Fruit fly (Drosophila melanogaster) whole organism, embryonic: Measurements from ENCODE around the gene CG13455.
A peak's percentile ranks its signal among the peaks of the same experiment; 100 is the strongest.

Source experiments
- Abd-B ChIP-seq: fragments of 200-800 bp; sonication (Bioruptor generic); optimal IDR thresholded peaks from 2 replicates; lab custom pipeline; 2018; ENCODE audit warnings: missing biosample characterization, mild to moderate bottlenecking, missing genetic modification characterization, moderate library complexity
- Blimp-1 ChIP-seq: fragments of 200-800 bp; sonication (Bioruptor generic); optimal IDR thresholded peaks from 3 replicates; lab custom pipeline; 2018; ENCODE audit warnings: missing biosample characterization, missing genetic modification characterization, mild to moderate bottlenecking, moderate library complexity, missing genetic modification reagents
- BtbVII ChIP-seq: fragments of 200-800 bp; sonication (Bioruptor generic); optimal IDR thresholded peaks from 3 replicates; lab custom pipeline; 2017; ENCODE audit warnings: missing biosample characterization, mild to moderate bottlenecking, missing genetic modification characterization
- CG10274 ChIP-seq: fragments of 200-800 bp; sonication (Bioruptor generic); optimal IDR thresholded peaks from 3 replicates; lab custom pipeline; 2017; ENCODE audit warnings: missing biosample characterization, mild to moderate bottlenecking, missing genetic modification characterization
- CG11398 ChIP-seq: fragments of 200-800 bp; sonication (Bioruptor generic); optimal IDR thresholded peaks from 2 replicates; lab custom pipeline; 2016; ENCODE audit warnings: missing biosample characterization, missing genetic modification characterization
- CG11560 ChIP-seq: fragments of 200-800 bp; sonication (Bioruptor generic); IDR thresholded peaks from 3 replicates; pipeline ENCODE4 v1.3.6; 2022; ENCODE audit warnings: missing biosample characterization, missing genetic modification characterization
- CG14710 ChIP-seq: fragments of 200-800 bp; sonication (Bioruptor generic); optimal IDR thresholded peaks from 3 replicates; lab custom pipeline; 2019; ENCODE audit warnings: missing biosample characterization, mild to moderate bottlenecking, missing genetic modification characterization, moderate library complexity
- CG15479 ChIP-seq: fragments of 200-800 bp; sonication (Bioruptor generic); optimal IDR thresholded peaks from 3 replicates; lab custom pipeline; 2019; ENCODE audit warnings: missing biosample characterization, mild to moderate bottlenecking, missing genetic modification characterization, moderate library complexity
- CG17328 ChIP-seq: fragments of 200-800 bp; sonication (Bioruptor generic); IDR thresholded peaks from 2 replicates; pipeline ENCODE4 v1.3.6; 2022; ENCODE audit warnings: missing biosample characterization, missing genetic modification characterization
- CG17568 ChIP-seq: fragments of 200-800 bp; sonication (Bioruptor generic); optimal IDR thresholded peaks from 2 replicates; lab custom pipeline; 2018; ENCODE audit warnings: missing biosample characterization, mild to moderate bottlenecking, missing genetic modification characterization, moderate library complexity
- CG17829 ChIP-seq: fragments of 200-800 bp; optimal IDR thresholded peaks from 2 replicates; lab custom pipeline; 2019; ENCODE audit warnings: missing biosample characterization, mild to moderate bottlenecking, missing genetic modification characterization, moderate library complexity
- CG1792 ChIP-seq: fragments of 200-800 bp; sonication (Bioruptor generic); optimal IDR thresholded peaks from 2 replicates; lab custom pipeline; 2016; ENCODE audit warnings: missing biosample characterization, missing genetic modification characterization
- CG18262 ChIP-seq: fragments of 200-800 bp; optimal IDR thresholded peaks from 3 replicates; lab custom pipeline; 2019; ENCODE audit warnings: missing biosample characterization, mild to moderate bottlenecking, missing genetic modification characterization, moderate library complexity
- CG2199 ChIP-seq: fragments of 200-800 bp; sonication (Bioruptor generic); IDR thresholded peaks from 3 replicates; pipeline ENCODE4 v1.3.6; 2022; ENCODE audit warnings: missing biosample characterization, missing genetic modification characterization
- CG4424 ChIP-seq: fragments of 200-800 bp; sonication (Bioruptor generic); optimal IDR thresholded peaks from 3 replicates; lab custom pipeline; 2016; ENCODE audit warnings: missing biosample characterization, missing genetic modification characterization
- CG4707 ChIP-seq: fragments of 200-800 bp; sonication (Bioruptor generic); optimal IDR thresholded peaks from 2 replicates; lab custom pipeline; 2018; ENCODE audit warnings: missing biosample characterization, mild to moderate bottlenecking, missing genetic modification characterization, moderate library complexity
- CG6254 ChIP-seq: fragments of 200-800 bp; sonication (Bioruptor generic); optimal IDR thresholded peaks from 3 replicates; lab custom pipeline; 2017; ENCODE audit warnings: mild to moderate bottlenecking, missing biosample characterization, missing genetic modification reagents, missing genetic modification characterization
- CG7745 ChIP-seq: fragments of 200-800 bp; sonication (Bioruptor generic); optimal IDR thresholded peaks from 2 replicates; lab custom pipeline; 2018; ENCODE audit warnings: missing biosample characterization, mild to moderate bottlenecking, missing genetic modification characterization, moderate library complexity
- HLH4C ChIP-seq: fragments of 200-800 bp; sonication (Bioruptor generic); IDR thresholded peaks from 3 replicates; pipeline ENCODE4 v1.3.6; 2022; ENCODE audit warnings: missing biosample characterization, missing genetic modification characterization; ENCODE audit not compliant: partially characterized antibody
- Hey ChIP-seq: fragments of 200-800 bp; sonication (Bioruptor generic); optimal IDR thresholded peaks from 3 replicates; lab custom pipeline; 2018; ENCODE audit warnings: missing biosample characterization, mild to moderate bottlenecking, missing genetic modification characterization
- Hsf ChIP-seq: fragments of 200-800 bp; sonication (Bioruptor generic); optimal IDR thresholded peaks from 3 replicates; lab custom pipeline; 2016; ENCODE audit warnings: missing biosample characterization, missing genetic modification characterization
- Lpt ChIP-seq: fragments of >200 bp; optimal IDR thresholded peaks from 2 replicates; lab custom pipeline; 2018; ENCODE audit warnings: missing biosample characterization, missing genetic modification characterization
- MTF-1 ChIP-seq: fragments of 200-800 bp; sonication (Bioruptor generic); optimal IDR thresholded peaks from 2 replicates; lab custom pipeline; 2018; ENCODE audit warnings: missing biosample characterization, mild to moderate bottlenecking, missing genetic modification characterization, borderline replicate concordance
- Max ChIP-seq: fragments of 200-800 bp; sonication (Bioruptor generic); optimal IDR thresholded peaks from 2 replicates; lab custom pipeline; 2016; ENCODE audit warnings: missing biosample characterization, mild to moderate bottlenecking, missing genetic modification characterization
- Med ChIP-seq: fragments of 200-800 bp; sonication (Bioruptor generic); peaks from one replicate; lab custom pipeline; 2016; ENCODE audit warnings: missing biosample characterization, missing genetic modification characterization, mild to moderate bottlenecking, inconsistent platforms, moderate library complexity
- Oli ChIP-seq: fragments of 200-800 bp; sonication (Bioruptor generic); optimal IDR thresholded peaks from 2 replicates; lab custom pipeline; 2018; ENCODE audit warnings: missing biosample characterization, mild to moderate bottlenecking, missing genetic modification characterization, moderate library complexity
- Rfx ChIP-seq: fragments of 200-800 bp; sonication (Bioruptor generic); IDR thresholded peaks from 2 replicates; pipeline ENCODE4 v1.3.6; 2022; ENCODE audit warnings: missing biosample characterization, missing genetic modification characterization
- Sox100B ChIP-seq: fragments of 200-800 bp; sonication (Bioruptor generic); optimal IDR thresholded peaks from 3 replicates; lab custom pipeline; 2018; ENCODE audit warnings: missing biosample characterization, mild to moderate bottlenecking, missing genetic modification characterization
- Trl ChIP-seq, 3 experiments: fragments of >200 bp in 2 of 3; fragments of 200-800 bp in 1 of 3; sonication (Bioruptor generic) in 1 of 3; optimal IDR thresholded peaks; 2 replicates in 1 of 3; 3 replicates in 2 of 3; lab custom pipeline; 2016 to 2017; ENCODE audit warnings: missing biosample characterization in 1 of 3, missing genetic modification characterization in 1 of 3
- Xrp1 ChIP-seq: fragments of 200-800 bp; sonication (Bioruptor generic); IDR thresholded peaks from 2 replicates; pipeline ENCODE4 v1.3.6; 2022; ENCODE audit warnings: missing biosample characterization, missing genetic modification characterization
- ci ChIP-seq: fragments of 200-800 bp; sonication (Bioruptor generic); IDR thresholded peaks from 3 replicates; pipeline ENCODE4 v1.3.6; 2022; ENCODE audit warnings: missing biosample characterization, missing genetic modification characterization
- dysf ChIP-seq: fragments of 200-800 bp; sonication (Bioruptor generic); IDR thresholded peaks from 3 replicates; pipeline ENCODE4 v1.3.6; 2022; ENCODE audit warnings: missing biosample characterization, missing genetic modification characterization
- exex ChIP-seq: fragments of 200-800 bp; sonication (Bioruptor generic); optimal IDR thresholded peaks from 4 replicates; lab custom pipeline; 2018; ENCODE audit warnings: missing biosample characterization, mild to moderate bottlenecking, missing genetic modification characterization, moderate library complexity
- kni ChIP-seq: fragments of 200-800 bp; sonication (Bioruptor generic); optimal IDR thresholded peaks from 3 replicates; lab custom pipeline; 2017; ENCODE audit warnings: mild to moderate bottlenecking, missing biosample characterization, missing genetic modification reagents, missing genetic modification characterization
- onecut ChIP-seq: fragments of 200-800 bp; sonication (Bioruptor generic); IDR thresholded peaks from 2 replicates; pipeline ENCODE4 v1.3.6; 2022; ENCODE audit warnings: missing biosample characterization, missing genetic modification characterization
- org-1 ChIP-seq: fragments of 200-800 bp; sonication (Bioruptor generic); optimal IDR thresholded peaks from 2 replicates; lab custom pipeline; 2017; ENCODE audit warnings: missing biosample characterization, missing genetic modification characterization
- pb ChIP-seq: fragments of 200-800 bp; sonication (Bioruptor generic); optimal IDR thresholded peaks from 3 replicates; lab custom pipeline; 2016; ENCODE audit warnings: missing biosample characterization, missing genetic modification characterization
- pum ChIP-seq: fragments of 200-800 bp; sonication (Bioruptor generic); optimal IDR thresholded peaks from 2 replicates; lab custom pipeline; 2016; ENCODE audit warnings: missing biosample characterization, missing genetic modification characterization
- ranshi ChIP-seq: fragments of 200-800 bp; sonication (Bioruptor generic); IDR thresholded peaks from 2 replicates; pipeline ENCODE4 v1.3.6; 2022; ENCODE audit warnings: missing biosample characterization, missing genetic modification characterization
- sens ChIP-seq: fragments of 200-800 bp; sonication (Bioruptor generic); peaks from one replicate; lab custom pipeline; 2016; ENCODE audit warnings: missing biosample characterization, missing genetic modification characterization
- tgo ChIP-seq: fragments of 200-800 bp; sonication (Bioruptor generic); IDR thresholded peaks from 3 replicates; pipeline ENCODE4 v1.3.6; 2022; ENCODE audit warnings: missing biosample characterization, missing genetic modification characterization
- tin ChIP-seq: fragments of 200-800 bp; sonication (Bioruptor generic); optimal IDR thresholded peaks from 3 replicates; lab custom pipeline; 2016; ENCODE audit warnings: missing biosample characterization, missing genetic modification characterization
- twi ChIP-seq: fragments of 200-800 bp; optimal IDR thresholded peaks from 2 replicates; lab custom pipeline; 2019; ENCODE audit warnings: missing biosample characterization, mild to moderate bottlenecking, missing genetic modification characterization, moderate library complexity
- vvl ChIP-seq: fragments of 200-800 bp; sonication (Bioruptor generic); IDR thresholded peaks from 2 replicates; pipeline ENCODE4 v1.3.6; 2022; ENCODE audit warnings: missing biosample characterization, missing genetic modification characterization

Gene CG13455

dm6 chr3L:15530638-15531225 is 34.4 kb downstream of the CG13455 start (continued):
- TF ChIP-seq CG4707 (GFP tag; lab: Kevin White, UChicago), result peak; percentile 40
- TF ChIP-seq CG1792 (GFP tag; lab: Kevin White, UChicago), result no peak
- TF ChIP-seq CG11560, result no peak
- TF ChIP-seq ci (GFP tag; lab: Robert Waterston, UW), result peak; percentile 43; the same call in 1 of the 3 replicates
- TF ChIP-seq kni, result peak; percentile 76
- TF ChIP-seq CG17568, result peak; percentile 19
- TF ChIP-seq Sox100B (GFP tag; lab: Kevin White, UChicago), result peak; percentile 29
- TF ChIP-seq MTF-1 (GFP tag; lab: Kevin White, UChicago), result peak; percentile 32
- no peak for TF ChIP-seq onecut (GFP tag; lab: Robert Waterston, UW)
- peak; percentile 1 for TF ChIP-seq CG6254 (GFP tag; lab: Kevin White, UChicago)
- TF ChIP-seq pb (GFP tag; lab: Kevin White, UChicago), result no peak
- TF ChIP-seq, all 482 proteins: peak for 41

- TF ChIP-seq Xrp1 (no peak), CG7745 (tag; lab: Kevin White, UChicago) (peak; percentile 54), Hey (peak; percentile 21), Med (GFP tag; lab: Kevin White, UChicago) (peak; percentile 11), twi (tag; lab: Kevin White, UChicago) (peak; percentile 11), pum (GFP tag; lab: Kevin White, UChicago) (no peak), Blimp-1 (GFP tag; lab: Kevin White, UChicago) (peak; percentile 30), CG15479 (GFP tag; lab: Kevin White, UChicago) (peak; percentile 42), exex (tag; lab: Kevin White, UChicago) (peak; percentile 82), sens (GFP tag; lab: Kevin White, UChicago) (peak; percentile 77), CG10274 (peak; percentile 61), org-1 (GFP tag; lab: Kevin White, UChicago) (no peak), vvl (GFP tag; lab: Robert Waterston, UW) (peak; percentile 32; the same call in 1 of the 2 replicates)
Measured at dm6 chr3L:15531423-15532325, 35.3 kb downstream of the CG13455 start, which contains the start of gene CG43248. Gene CG43248 (minus strand): TSS chr3L:15531473.

- peak; percentile 23; the same call in 1 of the 2 replicates for TF ChIP-seq Rfx
- peak; percentile 63 for TF ChIP-seq CG4424 (GFP tag; lab: Kevin White, UChicago)
- peak; percentile 34; the same call in 1 of the 2 replicates for TF ChIP-seq CG17328 (GFP tag; lab: Robert Waterston, UW)
- no peak for TF ChIP-seq BtbVII (GFP tag; lab: Kevin White, UChicago)
- TF ChIP-seq Lpt (GFP tag; lab: Kevin White, UChicago), result no peak
- TF ChIP-seq CG14710 (tag; lab: Kevin White, UChicago), result peak; percentile 74
- TF ChIP-seq Sox100B (GFP tag; lab: Kevin White, UChicago), result peak; percentile 78
- no peak for TF ChIP-seq CG11398 (GFP tag; lab: Kevin White, UChicago)
- TF ChIP-seq Oli (tag; lab: Kevin White, UChicago), result peak; percentile 25
- peak; percentile 68 for TF ChIP-seq dysf
- TF ChIP-seq Max (GFP tag; lab: Kevin White, UChicago), result peak; percentile 27
- TF ChIP-seq CG2199, result peak; percentile 91
- TF ChIP-seq Trl (optimal IDR thresholded peaks at IDR 0.05; lab: Kevin White, UChicago), result peak; percentile 60 to 70
- peak; percentile 56 for TF ChIP-seq Trl (GFP tag; optimal IDR thresholded peaks at IDR 0.05; lab: Kevin White, UChicago)
- TF ChIP-seq tgo (GFP tag; lab: Robert Waterston, UW), result peak; percentile 63
- TF ChIP-seq tin, result no peak
- peak; percentile 2 for TF ChIP-seq Hsf
- TF ChIP-seq CG17829 (tag; lab: Kevin White, UChicago), result peak; percentile 14
- TF ChIP-seq Abd-B (GFP tag; lab: Kevin White, UChicago), result peak; percentile 15
- TF ChIP-seq ranshi (GFP tag; lab: Robert Waterston, UW), result peak; percentile 68
- TF ChIP-seq HLH4C (GFP tag; lab: Robert Waterston, UW), result no peak
- TF ChIP-seq CG18262 (tag; lab: Kevin White, UChicago), result peak; percentile 79
Measured at dm6 chr3L:15532368-15533030, 36.1 kb downstream of the CG13455 start.
